Fruit fly (Drosophila melanogaster): ENCODE measurements around the gene Uba2.

DNA sequence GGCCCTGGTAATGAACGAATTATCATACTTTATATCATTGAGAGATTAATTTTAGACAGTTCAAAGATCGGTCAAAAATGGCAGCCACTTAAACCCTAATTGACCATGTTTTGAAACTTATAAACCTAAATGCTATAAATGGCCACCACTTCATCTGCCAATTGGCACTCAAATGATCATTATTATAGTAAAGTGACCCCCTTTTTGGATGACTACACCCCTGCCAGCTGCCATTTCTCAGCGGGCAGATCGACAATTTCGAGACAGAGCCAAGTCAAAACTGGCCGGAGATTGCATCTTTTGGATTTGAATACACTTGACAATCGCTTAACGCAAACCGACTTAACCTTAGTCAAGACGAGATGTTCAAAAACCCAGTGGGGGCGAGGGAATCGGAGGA, 28.6 kb upstream of the Uba2 start:
- no peak for TF ChIP-seq psq (optimal IDR thresholded peaks at IDR 0.05)
- no peak for TF ChIP-seq Dll (optimal IDR thresholded peaks at IDR 0.05)
- no peak for TF ChIP-seq pan (optimal IDR thresholded peaks at IDR 0.05)
- no peak for TF ChIP-seq CG8478 (optimal IDR thresholded peaks at IDR 0.05)
- TF ChIP-seq EcR (GFP tag; optimal IDR thresholded peaks at IDR 0.05) = no peak
